Fruit fly (Drosophila melanogaster): ENCODE data around the gene CG6527.

The CG6527 gene

dm6 chr3L:10507971-10508370, 50.9 kb downstream of the CG6527 start:
- no peak for TF ChIP-seq CTCF (optimal IDR thresholded peaks at IDR 0.05)
